Fruit fly (Drosophila melanogaster): Measurements from ENCODE around the gene CG17028.
A peak's percentile ranks its signal among the peaks of the same experiment; 100 is the strongest.

Gene CG17028

dm6 chr3L:15988039-15988546, 9.8 kb downstream of the CG17028 start, which contains the start of gene Hip14:
TSS of gene Hip14 (plus strand) at chr3L:15988236.
- TF ChIP-seq Rel (GFP tag; optimal IDR thresholded peaks at IDR 0.05) = no peak
- TF ChIP-seq Rel (tag; optimal IDR thresholded peaks at IDR 0.05) = peak; percentile 99
- TF ChIP-seq woc (GFP tag; optimal IDR thresholded peaks at IDR 0.05) = peak; percentile 45
- TF ChIP-seq Abd-B (GFP tag; optimal IDR thresholded peaks at IDR 0.05) = no peak
- TF ChIP-seq Dif (GFP tag; optimal IDR thresholded peaks at IDR 0.05; ENCODE audit: partially characterized antibody) = no peak
- TF ChIP-seq br (GFP tag; optimal IDR thresholded peaks at IDR 0.05) = peak; percentile 9
- TF ChIP-seq Vsx2 (GFP tag; optimal IDR thresholded peaks at IDR 0.05; ENCODE audit: partially characterized antibody) = no peak
- no peak for TF ChIP-seq dmrt93B (GFP tag; optimal IDR thresholded peaks at IDR 0.05)
- TF ChIP-seq foxo (GFP tag; optimal IDR thresholded peaks at IDR 0.05) = peak in 1 of 2 experiments; percentile 43
- no peak for TF ChIP-seq Sp1 (GFP tag; optimal IDR thresholded peaks at IDR 0.05)
- no peak for TF ChIP-seq brk (GFP tag; optimal IDR thresholded peaks at IDR 0.05)
- TF ChIP-seq Mio (GFP tag; optimal IDR thresholded peaks at IDR 0.05) = no peak
- TF ChIP-seq pan (optimal IDR thresholded peaks at IDR 0.05) = no peak
- no peak for TF ChIP-seq usp (GFP tag; optimal IDR thresholded peaks at IDR 0.05)
- no peak for TF ChIP-seq lola (GFP tag; optimal IDR thresholded peaks at IDR 0.05)
- TF ChIP-seq fru (GFP tag; optimal IDR thresholded peaks at IDR 0.05) = peak; percentile 43
- no peak for TF ChIP-seq Hnf4 (GFP tag; optimal IDR thresholded peaks at IDR 0.05)
- no peak for TF ChIP-seq CrebA (GFP tag; optimal IDR thresholded peaks at IDR 0.05; ENCODE audit: borderline replicate concordance)
- TF ChIP-seq Dfd (GFP tag; optimal IDR thresholded peaks at IDR 0.05) = no peak
- no peak for TF ChIP-seq jim (GFP tag; optimal IDR thresholded peaks at IDR 0.05)
- TF ChIP-seq sage (GFP tag; optimal IDR thresholded peaks at IDR 0.05) = no peak
- TF ChIP-seq CG32264 (GFP tag; optimal IDR thresholded peaks at IDR 0.05) = no peak
- no peak for TF ChIP-seq tai (GFP tag; optimal IDR thresholded peaks at IDR 0.05)
- TF ChIP-seq rgr (GFP tag; optimal IDR thresholded peaks at IDR 0.05) = peak; percentile 47
- no peak for TF ChIP-seq GATAd (GFP tag; optimal IDR thresholded peaks at IDR 0.05)
- no peak for TF ChIP-seq Hr78 (GFP tag; optimal IDR thresholded peaks at IDR 0.05)
- peak; percentile 25 for TF ChIP-seq Myc (optimal IDR thresholded peaks at IDR 0.05)
- TF ChIP-seq N (GFP tag; optimal IDR thresholded peaks at IDR 0.05) = no peak
- TF ChIP-seq OdsH (GFP tag; optimal IDR thresholded peaks at IDR 0.05) = peak; percentile 35
- TF ChIP-seq dl (GFP tag; optimal IDR thresholded peaks at IDR 0.05; ENCODE audit: insufficient read depth in 1 of 2, partially characterized antibody in 2 of 2) = no peak
- TF ChIP-seq ey (GFP tag; optimal IDR thresholded peaks at IDR 0.05) = peak; percentile 26
- TF ChIP-seq sv (GFP tag; optimal IDR thresholded peaks at IDR 0.05) = peak; percentile 8
- TF ChIP-seq Hr83 (GFP tag; optimal IDR thresholded peaks at IDR 0.05; ENCODE audit: poor library complexity, severe bottlenecking) = no peak
- no peak for TF ChIP-seq HLH106 (tag; optimal IDR thresholded peaks at IDR 0.05)
- no peak for TF ChIP-seq CG9705 (GFP tag; optimal IDR thresholded peaks at IDR 0.05)
- TF ChIP-seq dsf (GFP tag; optimal IDR thresholded peaks at IDR 0.05; ENCODE audit: borderline replicate concordance) = peak; percentile 52
- peak; percentile 35 for TF ChIP-seq h (GFP tag; optimal IDR thresholded peaks at IDR 0.05)
- no peak for TF ChIP-seq Jra (GFP tag; optimal IDR thresholded peaks at IDR 0.05)
- peak; percentile 29 for TF ChIP-seq psq (GFP tag; optimal IDR thresholded peaks at IDR 0.05)

dm6 chr3L:15996019-15996418, 17.7 kb downstream of the CG17028 start:
- TF ChIP-seq HLH106 (tag; optimal IDR thresholded peaks at IDR 0.05) = no peak
- TF ChIP-seq sv (GFP tag; optimal IDR thresholded peaks at IDR 0.05) = no peak
- TF ChIP-seq dmrt93B (GFP tag; optimal IDR thresholded peaks at IDR 0.05) = no peak
- TF ChIP-seq fru (GFP tag; optimal IDR thresholded peaks at IDR 0.05) = no peak
- TF ChIP-seq Hr83 (GFP tag; optimal IDR thresholded peaks at IDR 0.05; ENCODE audit: poor library complexity, severe bottlenecking) = no peak

dm6 chr3L:15998217-15998616, 19.9 kb downstream of the CG17028 start:
- no peak for TF ChIP-seq Sp1 (GFP tag; optimal IDR thresholded peaks at IDR 0.05)
- no peak for TF ChIP-seq Hnf4 (GFP tag; optimal IDR thresholded peaks at IDR 0.05)
- TF ChIP-seq brk (GFP tag; optimal IDR thresholded peaks at IDR 0.05) = no peak
- no peak for TF ChIP-seq jim (GFP tag; optimal IDR thresholded peaks at IDR 0.05)
- TF ChIP-seq CG9705 (GFP tag; optimal IDR thresholded peaks at IDR 0.05) = no peak
- no peak for TF ChIP-seq dsf (GFP tag; optimal IDR thresholded peaks at IDR 0.05; ENCODE audit: borderline replicate concordance)
- TF ChIP-seq Hr78 (GFP tag; optimal IDR thresholded peaks at IDR 0.05) = no peak
- TF ChIP-seq pan (optimal IDR thresholded peaks at IDR 0.05) = no peak
- TF ChIP-seq sage (GFP tag; optimal IDR thresholded peaks at IDR 0.05) = no peak
- TF ChIP-seq Rel (GFP tag; optimal IDR thresholded peaks at IDR 0.05) = no peak
- TF ChIP-seq Rel (tag; optimal IDR thresholded peaks at IDR 0.05) = no peak
- no peak for TF ChIP-seq ey (GFP tag; optimal IDR thresholded peaks at IDR 0.05)
